Fruit fly (Drosophila melanogaster) whole organism, wandering third instar larva: ENCODE measurements around the gene NP15.6.

Experiments used
- Abd-B ChIP-seq: fragments of >200 bp; optimal IDR thresholded peaks from 2 replicates; lab custom pipeline; 2017; ENCODE audit warnings: missing biosample characterization, missing genetic modification characterization
- CG32264 ChIP-seq: fragments of 200-800 bp; sonication (Bioruptor generic); optimal IDR thresholded peaks from 2 replicates; lab custom pipeline; 2016; ENCODE audit warnings: missing biosample characterization, missing genetic modification characterization
- CrebA ChIP-seq: fragments of 200-800 bp; sonication (Bioruptor generic); optimal IDR thresholded peaks from 2 replicates; lab custom pipeline; 2016; ENCODE audit warnings: missing biosample characterization, mild to moderate bottlenecking, missing genetic modification characterization, borderline replicate concordance
- Dif ChIP-seq: fragments of 200-275, 200-300 bp; sonication (Bioruptor generic); optimal IDR thresholded peaks from 2 replicates; lab custom pipeline; 2018; ENCODE audit warnings: missing biosample characterization, missing genetic modification characterization; ENCODE audit not compliant: partially characterized antibody
- GATAd ChIP-seq: sonication (Bioruptor generic); optimal IDR thresholded peaks from 2 replicates; lab custom pipeline; 2016; ENCODE audit warnings: missing biosample characterization, missing genetic modification characterization
- HLH106 ChIP-seq: fragments of 200-800 bp; optimal IDR thresholded peaks from 3 replicates; lab custom pipeline; 2019; ENCODE audit warnings: missing biosample characterization, mild to moderate bottlenecking, missing genetic modification characterization, moderate library complexity
- Hnf4 ChIP-seq: fragments of 200-800 bp; sonication (Bioruptor generic); optimal IDR thresholded peaks from 2 replicates; lab custom pipeline; 2016; ENCODE audit warnings: missing biosample characterization, mild to moderate bottlenecking, missing genetic modification characterization
- Hr78 ChIP-seq: fragments of >200 bp; optimal IDR thresholded peaks from 2 replicates; lab custom pipeline; 2017; ENCODE audit warnings: missing biosample characterization, missing genetic modification characterization
- Mio ChIP-seq: sonication (Bioruptor generic); optimal IDR thresholded peaks from 2 replicates; lab custom pipeline; 2016; ENCODE audit warnings: missing biosample characterization, missing genetic modification characterization
- Myc ChIP-seq: fragments of >200 bp; optimal IDR thresholded peaks from 2 replicates; lab custom pipeline; 2017
- OdsH ChIP-seq: fragments of 200-800 bp; sonication (Bioruptor generic); optimal IDR thresholded peaks from 2 replicates; lab custom pipeline; 2016; ENCODE audit warnings: missing biosample characterization, mild to moderate bottlenecking, missing genetic modification characterization
- Rel ChIP-seq, 2 experiments: fragments of 200-800 bp; sonication (Bioruptor generic) in 1 of 2; optimal IDR thresholded peaks; 2 replicates in 1 of 2; 3 replicates in 1 of 2; lab custom pipeline; 2016 to 2019; ENCODE audit warnings: mild to moderate bottlenecking in 2 of 2, missing biosample characterization in 2 of 2, missing genetic modification characterization in 2 of 2, moderate library complexity in 1 of 2
- Sp1 ChIP-seq: fragments of 200-800 bp; sonication (Bioruptor generic); optimal IDR thresholded peaks from 3 replicates; lab custom pipeline; 2019; ENCODE audit warnings: missing biosample characterization, mild to moderate bottlenecking, missing genetic modification characterization, moderate library complexity
- br ChIP-seq: fragments of 200-800 bp; sonication (Bioruptor generic); optimal IDR thresholded peaks from 2 replicates; lab custom pipeline; 2016; ENCODE audit warnings: missing biosample characterization, missing genetic modification characterization
- brk ChIP-seq: fragments of 200-800 bp; sonication (Bioruptor generic); optimal IDR thresholded peaks from 2 replicates; lab custom pipeline; 2016; ENCODE audit warnings: missing biosample characterization, mild to moderate bottlenecking, missing genetic modification characterization
- dl ChIP-seq, 2 experiments: fragments of 175-275, 200-275 bp in 1 of 2; fragments of 200-275 bp in 1 of 2; sonication (Bioruptor generic); optimal IDR thresholded peaks; lab custom pipeline; 2018; ENCODE audit warnings: mild to moderate bottlenecking in 2 of 2, missing biosample characterization in 2 of 2, missing genetic modification characterization in 2 of 2, moderate library complexity in 2 of 2; ENCODE audit not compliant: partially characterized antibody in 2 of 2, insufficient read depth in 1 of 2
- dsf ChIP-seq: sonication (Bioruptor generic); optimal IDR thresholded peaks from 2 replicates; lab custom pipeline; 2016; ENCODE audit warnings: missing biosample characterization, missing genetic modification characterization, borderline replicate concordance
- ey ChIP-seq: fragments of 200-800 bp; sonication (Bioruptor generic); optimal IDR thresholded peaks from 2 replicates; lab custom pipeline; 2016; ENCODE audit warnings: missing biosample characterization, missing genetic modification characterization
- h ChIP-seq: fragments of 200-800 bp; sonication (Bioruptor generic); optimal IDR thresholded peaks from 3 replicates; lab custom pipeline; 2016; ENCODE audit warnings: missing biosample characterization, mild to moderate bottlenecking, missing genetic modification characterization
- jim ChIP-seq: fragments of 175-275, 200-325 bp; sonication (Bioruptor generic); optimal IDR thresholded peaks from 2 replicates; lab custom pipeline; 2016; ENCODE audit warnings: missing biosample characterization, mild to moderate bottlenecking, missing genetic modification characterization
- lola ChIP-seq: fragments of >200 bp; optimal IDR thresholded peaks from 2 replicates; lab custom pipeline; 2017; ENCODE audit warnings: missing biosample characterization, missing genetic modification characterization
- psq ChIP-seq: fragments of 200-800 bp; sonication (Bioruptor generic); optimal IDR thresholded peaks from 3 replicates; lab custom pipeline; 2017; ENCODE audit warnings: missing biosample characterization, mild to moderate bottlenecking, missing genetic modification characterization, moderate library complexity
- rgr ChIP-seq: fragments of 200-800 bp; sonication (Bioruptor generic); optimal IDR thresholded peaks from 3 replicates; lab custom pipeline; 2016; ENCODE audit warnings: missing biosample characterization, mild to moderate bottlenecking, missing genetic modification characterization
- sage ChIP-seq: fragments of 200-800 bp; sonication (Bioruptor generic); optimal IDR thresholded peaks from 2 replicates; lab custom pipeline; 2016; ENCODE audit warnings: missing biosample characterization, mild to moderate bottlenecking, missing genetic modification characterization
- sv ChIP-seq: fragments of 200-800 bp; sonication (Bioruptor generic); optimal IDR thresholded peaks from 3 replicates; lab custom pipeline; 2016; ENCODE audit warnings: missing biosample characterization, missing genetic modification characterization
- tai ChIP-seq: sonication (Bioruptor generic); optimal IDR thresholded peaks from 2 replicates; lab custom pipeline; 2016; ENCODE audit warnings: missing biosample characterization, missing genetic modification characterization
- woc ChIP-seq: sonication (Bioruptor generic); optimal IDR thresholded peaks from 2 replicates; lab custom pipeline; 2016; ENCODE audit warnings: missing biosample characterization, mild to moderate bottlenecking, missing genetic modification characterization

NP15.6 gene

DNA sequence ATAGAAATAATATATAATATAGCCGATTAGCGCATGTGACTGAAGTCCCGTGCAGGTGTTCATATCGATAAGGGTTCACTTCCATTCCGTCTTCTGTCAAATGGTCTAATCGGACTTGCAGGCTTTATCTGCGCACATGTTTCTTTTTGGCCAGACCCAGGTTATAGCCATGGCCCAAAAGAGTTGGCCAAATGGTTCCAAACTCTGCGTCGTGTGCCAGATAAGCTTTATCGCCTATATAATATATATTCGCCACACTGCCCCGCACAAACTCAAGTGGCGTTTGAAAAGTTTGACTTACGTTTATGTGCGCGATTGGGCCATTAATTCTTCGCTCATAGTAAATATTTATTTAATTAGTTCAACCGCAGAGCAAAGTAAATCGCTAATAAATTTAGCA, 24.1 kb downstream of the NP15.6 start:
- TF ChIP-seq Dif (peak; percentile 5), ey (GFP tag; lab: Kevin White, UChicago) (no peak), h (GFP tag; lab: Kevin White, UChicago) (peak; percentile 74), HLH106 (tag; lab: Kevin White, UChicago) (no peak), brk (GFP tag; lab: Kevin White, UChicago) (no peak), Rel (GFP tag; optimal IDR thresholded peaks at IDR 0.05; lab: Kevin White, UChicago) (no peak), Rel (tag; optimal IDR thresholded peaks at IDR 0.05; lab: Kevin White, UChicago) (no peak)

DNA sequence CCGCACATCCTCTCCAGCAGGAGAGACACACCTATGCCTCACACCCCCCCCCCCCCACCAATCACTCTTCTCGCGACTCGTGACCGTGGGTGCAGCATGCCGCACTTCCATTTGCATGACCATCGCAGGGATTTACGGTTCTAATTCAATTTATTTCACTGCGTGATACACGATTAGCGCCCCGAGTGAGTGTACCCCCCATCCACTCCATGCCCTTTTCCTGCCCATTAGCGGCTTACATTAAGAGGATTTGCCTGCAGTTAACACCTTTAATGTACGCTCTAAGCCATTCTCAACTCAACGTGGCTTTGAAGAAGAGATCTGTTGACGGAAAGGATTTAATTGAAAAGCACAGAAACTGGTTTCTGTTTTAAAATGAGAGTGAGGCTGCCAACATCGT, 25.3 kb downstream of the NP15.6 start:
- TF ChIP-seq woc (GFP tag; lab: Kevin White, UChicago), result no peak
- TF ChIP-seq Hnf4 (GFP tag; lab: Kevin White, UChicago), result no peak
- TF ChIP-seq tai (GFP tag; lab: Kevin White, UChicago), result no peak
- TF ChIP-seq sage (GFP tag; lab: Kevin White, UChicago), result no peak
- TF ChIP-seq OdsH (GFP tag; lab: Kevin White, UChicago), result no peak
- TF ChIP-seq dl (GFP tag; optimal IDR thresholded peaks at IDR 0.05; lab: Kevin White, UChicago; ENCODE audit: insufficient read depth in 1 of 2, partially characterized antibody in 2 of 2), result no peak
- TF ChIP-seq Myc, result no peak
- TF ChIP-seq Sp1 (GFP tag; lab: Kevin White, UChicago), result no peak
- TF ChIP-seq brk (GFP tag; lab: Kevin White, UChicago), result no peak
- no peak for TF ChIP-seq CrebA
- no peak for TF ChIP-seq Hr78 (GFP tag; lab: Kevin White, UChicago)
- TF ChIP-seq lola, result no peak

DNA sequence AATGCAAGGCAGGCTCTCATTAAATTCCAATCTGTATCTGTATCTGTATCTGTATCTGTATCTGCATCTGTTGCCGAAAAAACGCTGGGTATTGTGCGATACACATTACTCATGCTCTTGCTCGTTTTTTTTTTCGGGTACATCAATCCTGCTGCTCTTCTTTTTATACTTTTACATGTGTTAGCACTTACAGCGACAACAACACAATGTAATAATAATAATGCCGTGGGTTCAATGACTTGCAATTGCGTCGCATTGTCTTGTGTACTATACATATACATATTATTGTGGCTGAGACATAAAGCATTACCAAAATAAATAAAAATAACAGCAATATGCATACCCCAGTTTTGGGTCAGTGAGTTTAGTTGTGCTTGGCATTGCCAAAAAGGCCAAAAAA, 27.7 kb downstream of the NP15.6 start:
- TF ChIP-seq Rel (GFP tag; optimal IDR thresholded peaks at IDR 0.05; lab: Kevin White, UChicago) (no peak), Rel (tag; optimal IDR thresholded peaks at IDR 0.05; lab: Kevin White, UChicago) (no peak), lola (no peak), rgr (GFP tag; lab: Kevin White, UChicago) (no peak), Abd-B (GFP tag; lab: Kevin White, UChicago) (no peak), GATAd (GFP tag; lab: Kevin White, UChicago) (no peak)

DNA sequence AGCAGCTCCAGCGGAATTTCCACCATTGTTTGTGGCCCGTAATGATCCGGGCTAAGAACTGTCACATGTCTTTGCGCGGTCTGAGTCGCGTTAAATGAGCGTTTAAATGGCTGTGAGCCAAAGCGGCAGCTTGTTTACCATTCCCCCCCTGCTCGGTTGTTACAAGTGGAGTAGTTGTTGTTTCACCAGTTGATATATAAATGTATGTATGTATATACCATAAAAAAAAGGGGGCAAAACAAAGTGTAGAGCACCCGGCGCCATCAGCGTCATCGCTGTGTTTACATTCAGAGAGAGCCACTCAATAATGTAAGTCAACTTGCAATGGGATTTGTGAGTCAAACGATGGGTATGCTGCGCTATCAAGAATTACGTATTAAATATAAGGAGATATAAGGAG, 29.7 kb downstream of the NP15.6 start:
- TF ChIP-seq lola (no peak), dsf (GFP tag; lab: Kevin White, UChicago) (no peak), h (GFP tag; lab: Kevin White, UChicago) (no peak), Dif (no peak), Abd-B (GFP tag; lab: Kevin White, UChicago) (no peak), Mio (GFP tag; lab: Kevin White, UChicago) (no peak), jim (GFP tag; lab: Kevin White, UChicago) (no peak), br (GFP tag; lab: Kevin White, UChicago) (no peak), CG32264 (no peak), Myc (no peak), tai (GFP tag; lab: Kevin White, UChicago) (no peak), Hnf4 (GFP tag; lab: Kevin White, UChicago) (no peak)

DNA sequence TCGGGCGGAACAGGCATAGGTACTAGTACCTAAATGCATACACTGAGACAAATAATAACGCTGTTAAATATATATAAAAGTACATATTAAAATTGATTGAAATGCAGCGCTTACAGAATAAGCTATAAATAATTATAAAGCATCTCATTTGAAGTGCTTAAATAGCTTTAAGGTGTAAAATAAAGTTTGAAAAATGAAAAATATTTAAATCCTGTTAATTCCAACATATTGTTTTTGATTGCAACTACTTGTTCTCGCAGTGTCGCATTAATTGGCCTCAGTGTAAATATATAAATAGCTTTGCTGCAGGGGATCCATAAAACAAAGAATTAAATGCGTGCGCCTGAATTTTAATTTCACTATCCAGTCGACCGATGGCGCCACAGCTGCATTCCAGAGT, 31.2 kb downstream of the NP15.6 start:
- TF ChIP-seq sv (GFP tag; lab: Kevin White, UChicago), result no peak

DNA sequence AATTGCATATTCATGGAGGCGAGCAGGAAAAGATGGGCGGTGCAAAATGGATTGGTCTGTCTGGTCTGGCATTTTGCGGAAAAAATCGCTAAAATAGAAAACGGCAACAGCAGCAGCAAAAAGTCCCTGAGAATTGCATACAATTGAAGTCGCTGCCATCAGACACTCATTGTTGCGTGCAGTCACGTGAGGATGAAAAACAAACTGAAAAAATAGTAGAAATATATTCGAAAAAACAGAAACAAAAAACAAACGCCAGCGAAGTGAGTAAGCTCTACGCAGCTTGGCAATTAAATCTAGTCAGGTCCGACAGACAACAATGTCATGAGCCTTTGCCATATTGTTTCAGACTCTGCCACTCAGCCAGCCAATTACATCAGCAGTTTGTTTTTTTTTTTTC, 32.1 kb downstream of the NP15.6 start:
- TF ChIP-seq jim (GFP tag; lab: Kevin White, UChicago), result no peak
- no peak for TF ChIP-seq Sp1 (GFP tag; lab: Kevin White, UChicago)
- TF ChIP-seq psq (GFP tag; lab: Kevin White, UChicago), result no peak
- TF ChIP-seq, all 38 proteins: peak for 0

DNA sequence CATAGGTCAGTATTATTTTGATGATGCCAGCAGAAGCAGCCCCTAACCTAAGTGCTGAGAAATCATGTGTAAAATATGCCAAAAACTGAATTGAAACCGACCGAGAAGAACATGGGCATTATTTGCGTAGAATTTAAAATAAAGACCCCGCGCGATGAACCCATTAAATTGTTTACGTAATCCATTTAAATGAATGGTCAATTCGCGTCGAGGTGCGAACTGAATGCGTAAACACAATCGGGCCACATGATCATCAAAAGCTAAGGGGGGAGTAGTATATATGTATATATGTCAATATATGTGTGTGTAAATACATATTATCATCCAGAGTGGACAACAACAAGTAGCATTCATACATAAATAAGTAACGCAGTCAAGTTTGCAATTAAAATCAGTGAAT, 33.0 kb downstream of the NP15.6 start:
- no peak for TF ChIP-seq psq (GFP tag; lab: Kevin White, UChicago)
- peak; percentile 2 for TF ChIP-seq rgr (GFP tag; lab: Kevin White, UChicago)
- TF ChIP-seq Hnf4 (GFP tag; lab: Kevin White, UChicago), result peak; percentile 4
